Fruit fly (Drosophila melanogaster) whole organism, embryonic: ENCODE measurements around the gene Sbf.

ENCODE experiments used
- B-H1 ChIP-seq: fragments of 200-800 bp; sonication (Bioruptor generic); IDR thresholded peaks from 3 replicates; pipeline ENCODE4 v1.3.6; 2022; ENCODE audit warnings: missing biosample characterization, missing genetic modification characterization
- CG11085 ChIP-seq: fragments of 200-800 bp; sonication (Bioruptor generic); IDR thresholded peaks from 2 replicates; pipeline ENCODE4 v1.3.6; 2022; ENCODE audit warnings: missing biosample characterization, missing genetic modification characterization
- CG11247 ChIP-seq: fragments of 200-800 bp; sonication (Bioruptor generic); IDR thresholded peaks from 2 replicates; pipeline ENCODE4 v1.3.6; 2022; ENCODE audit warnings: missing biosample characterization, missing genetic modification characterization
- CG11695 ChIP-seq: fragments of 200-800 bp; sonication (Bioruptor generic); IDR thresholded peaks from 3 replicates; pipeline ENCODE4 v1.3.6; 2022; ENCODE audit warnings: missing biosample characterization, missing genetic modification characterization
- CG12104 ChIP-seq: fragments of 200-800 bp; sonication (Bioruptor generic); optimal IDR thresholded peaks from 3 replicates; lab custom pipeline; 2016; ENCODE audit warnings: missing biosample characterization, missing genetic modification characterization
- CG12942 ChIP-seq: fragments of 200-800 bp; sonication (Bioruptor generic); optimal IDR thresholded peaks from 3 replicates; lab custom pipeline; 2016; ENCODE audit warnings: missing biosample characterization, missing genetic modification characterization
- CG13296 ChIP-seq: fragments of 200-800 bp; sonication (Bioruptor generic); optimal IDR thresholded peaks from 3 replicates; lab custom pipeline; 2018; ENCODE audit warnings: missing biosample characterization, mild to moderate bottlenecking, missing genetic modification characterization
- CG13775 ChIP-seq: fragments of 200-800 bp; sonication (Bioruptor generic); optimal IDR thresholded peaks from 3 replicates; lab custom pipeline; 2017; ENCODE audit warnings: missing biosample characterization, mild to moderate bottlenecking, missing genetic modification characterization
- CG14860 ChIP-seq: fragments of 200-800 bp; sonication (Bioruptor generic); IDR thresholded peaks from 3 replicates; pipeline ENCODE4 v1.3.6; 2022; ENCODE audit warnings: missing biosample characterization, missing genetic modification characterization; ENCODE audit not compliant: partially characterized antibody
- CG15479 ChIP-seq: fragments of 200-800 bp; sonication (Bioruptor generic); optimal IDR thresholded peaks from 3 replicates; lab custom pipeline; 2019; ENCODE audit warnings: missing biosample characterization, mild to moderate bottlenecking, missing genetic modification characterization, moderate library complexity
- CG1603 ChIP-seq: fragments of 200-800 bp; sonication (Bioruptor generic); optimal IDR thresholded peaks from 2 replicates; lab custom pipeline; 2019; ENCODE audit warnings: missing biosample characterization, mild to moderate bottlenecking, missing genetic modification characterization, moderate library complexity
- CG17829 ChIP-seq: fragments of 200-800 bp; optimal IDR thresholded peaks from 2 replicates; lab custom pipeline; 2019; ENCODE audit warnings: missing biosample characterization, mild to moderate bottlenecking, missing genetic modification characterization, moderate library complexity
- CG17912 ChIP-seq: fragments of 200-800 bp; sonication (Bioruptor generic); optimal IDR thresholded peaks from 2 replicates; lab custom pipeline; 2018; ENCODE audit warnings: missing biosample characterization, mild to moderate bottlenecking, missing genetic modification characterization
- CG1832 ChIP-seq: fragments of 200-800 bp; sonication (Bioruptor generic); optimal IDR thresholded peaks from 2 replicates; lab custom pipeline; 2017; ENCODE audit warnings: missing biosample characterization, mild to moderate bottlenecking, missing genetic modification characterization, inconsistent platforms
- CG32767 ChIP-seq: fragments of 200-800 bp; sonication (Bioruptor generic); IDR thresholded peaks from 2 replicates; pipeline ENCODE4 v1.3.6; 2022; ENCODE audit warnings: missing biosample characterization, missing genetic modification characterization
- CG3726 ChIP-seq: fragments of 200-800 bp; sonication (Bioruptor generic); IDR thresholded peaks from 3 replicates; pipeline ENCODE4, ENCODE4 v1.3.6; 2022; ENCODE audit warnings: missing biosample characterization, missing genetic modification characterization
- CG5245 ChIP-seq: fragments of 200-800 bp; sonication (Bioruptor generic); optimal IDR thresholded peaks from 3 replicates; lab custom pipeline; 2016; ENCODE audit warnings: missing biosample characterization, missing genetic modification characterization
- CG6689 ChIP-seq: fragments of 200-800 bp; sonication (Bioruptor generic); IDR thresholded peaks from 2 replicates; pipeline ENCODE4 v1.3.6; 2022; ENCODE audit warnings: missing biosample characterization, missing genetic modification characterization
- CG7556 ChIP-seq: fragments of 200-800 bp; sonication (Bioruptor generic); optimal IDR thresholded peaks from 2 replicates; lab custom pipeline; 2017; ENCODE audit warnings: missing biosample characterization, mild to moderate bottlenecking, missing genetic modification characterization
- CG8388 ChIP-seq: fragments of 200-800 bp; sonication (Bioruptor generic); optimal IDR thresholded peaks from 2 replicates; lab custom pipeline; 2019; ENCODE audit warnings: missing biosample characterization, mild to moderate bottlenecking, missing genetic modification characterization, moderate library complexity
- CG8765 ChIP-seq: fragments of 200-800 bp; sonication (Bioruptor generic); IDR thresholded peaks from 2 replicates; pipeline ENCODE4 v1.3.6; 2022; ENCODE audit warnings: missing biosample characterization, missing genetic modification characterization
- CoRest ChIP-seq: fragments of 200-800 bp; sonication (Bioruptor generic); optimal IDR thresholded peaks from 3 replicates; lab custom pipeline; 2018; ENCODE audit warnings: missing biosample characterization, mild to moderate bottlenecking, missing genetic modification characterization, moderate library complexity
- Ets65A ChIP-seq: fragments of 200-800 bp; sonication (Bioruptor generic); peaks from one replicate; lab custom pipeline; 2016; ENCODE audit warnings: missing biosample characterization, missing genetic modification characterization
- HmgD ChIP-seq: fragments of 200-800 bp; sonication (Bioruptor generic); optimal IDR thresholded peaks from 3 replicates; lab custom pipeline; 2016; ENCODE audit warnings: missing biosample characterization, missing genetic modification characterization
- Max ChIP-seq: fragments of 200-800 bp; sonication (Bioruptor generic); optimal IDR thresholded peaks from 2 replicates; lab custom pipeline; 2016; ENCODE audit warnings: missing biosample characterization, mild to moderate bottlenecking, missing genetic modification characterization
- Med ChIP-seq: fragments of 200-800 bp; sonication (Bioruptor generic); peaks from one replicate; lab custom pipeline; 2016; ENCODE audit warnings: missing biosample characterization, missing genetic modification characterization, mild to moderate bottlenecking, inconsistent platforms, moderate library complexity
- NFAT ChIP-seq: fragments of 200-800 bp; sonication (Bioruptor generic); IDR thresholded peaks from 2 replicates; pipeline ENCODE4 v1.3.6; 2022; ENCODE audit warnings: missing biosample characterization, missing genetic modification characterization
- Nf-YC ChIP-seq: fragments of 200-800 bp; optimal IDR thresholded peaks from 3 replicates; lab custom pipeline; 2019; ENCODE audit warnings: missing biosample characterization, mild to moderate bottlenecking, missing genetic modification characterization, moderate library complexity
- Opbp ChIP-seq: fragments of 200-800 bp; sonication (Bioruptor generic); IDR thresholded peaks from 3 replicates; pipeline ENCODE4 v1.3.6; 2022; ENCODE audit warnings: missing biosample characterization, missing genetic modification characterization; ENCODE audit not compliant: partially characterized antibody
- Sry-β ChIP-seq: fragments of 200-800 bp; sonication (Bioruptor generic); optimal IDR thresholded peaks from 2 replicates; lab custom pipeline; 2018; ENCODE audit warnings: missing biosample characterization, mild to moderate bottlenecking, missing genetic modification characterization, moderate library complexity
- ash1 ChIP-seq: fragments of 200-800 bp; sonication (Bioruptor generic); optimal IDR thresholded peaks from 2 replicates; lab custom pipeline; 2018; ENCODE audit warnings: missing biosample characterization, mild to moderate bottlenecking, missing genetic modification characterization
- emc ChIP-seq: fragments of 200-800 bp; sonication (Bioruptor generic); optimal IDR thresholded peaks from 2 replicates; lab custom pipeline; 2016; ENCODE audit warnings: missing biosample characterization, missing genetic modification characterization
- eve ChIP-seq, 2 experiments: fragments of >200 bp; optimal IDR thresholded peaks; 2 replicates each; lab custom pipeline; 2017; ENCODE audit warnings: missing biosample characterization in 2 of 2, missing genetic modification characterization in 2 of 2
- inv ChIP-seq: fragments of 200-800 bp; sonication (Bioruptor generic); IDR thresholded peaks from 2 replicates; pipeline ENCODE4 v1.3.6; 2022; ENCODE audit warnings: missing biosample characterization, missing genetic modification characterization; ENCODE audit not compliant: partially characterized antibody
- jigr1 ChIP-seq: fragments of 200-800 bp; sonication (Bioruptor generic); IDR thresholded peaks from 3 replicates; pipeline ENCODE4 v1.3.6; 2022; ENCODE audit warnings: missing biosample characterization, missing genetic modification characterization
- nmo ChIP-seq: fragments of 200-800 bp; sonication (Bioruptor generic); optimal IDR thresholded peaks from 2 replicates; lab custom pipeline; 2018; ENCODE audit warnings: missing biosample characterization, mild to moderate bottlenecking, missing genetic modification characterization, moderate library complexity
- nom ChIP-seq: fragments of 200-800 bp; sonication (Bioruptor generic); optimal IDR thresholded peaks from 2 replicates; lab custom pipeline; 2017; ENCODE audit warnings: missing biosample characterization, missing genetic modification characterization, mild to moderate bottlenecking, moderate library complexity, missing genetic modification reagents
- peb ChIP-seq: fragments of 200-800 bp; sonication (Bioruptor generic); IDR thresholded peaks from 2 replicates; pipeline ENCODE4 v1.3.6; 2022; ENCODE audit warnings: missing biosample characterization, missing genetic modification characterization
- pita ChIP-seq: fragments of 200-800 bp; sonication (Bioruptor generic); optimal IDR thresholded peaks from 2 replicates; lab custom pipeline; 2017; ENCODE audit warnings: missing biosample characterization, mild to moderate bottlenecking, missing genetic modification characterization
- pros ChIP-seq: fragments of 200-800 bp; sonication (Bioruptor generic); optimal IDR thresholded peaks from 3 replicates; lab custom pipeline; 2019; ENCODE audit warnings: missing biosample characterization, mild to moderate bottlenecking, missing genetic modification characterization, moderate library complexity
- psq ChIP-seq: fragments of 200-800 bp; sonication (Bioruptor generic); optimal IDR thresholded peaks from 2 replicates; lab custom pipeline; 2017; ENCODE audit warnings: missing biosample characterization, missing genetic modification characterization
- ranshi ChIP-seq: fragments of 200-800 bp; sonication (Bioruptor generic); IDR thresholded peaks from 2 replicates; pipeline ENCODE4 v1.3.6; 2022; ENCODE audit warnings: missing biosample characterization, missing genetic modification characterization
- ro ChIP-seq: fragments of 200-800 bp; sonication (Bioruptor generic); IDR thresholded peaks from 2 replicates; pipeline ENCODE4 v1.3.6; 2022; ENCODE audit warnings: missing biosample characterization, missing genetic modification characterization
- row ChIP-seq: fragments of 200-800 bp; sonication (Bioruptor generic); IDR thresholded peaks from 3 replicates; pipeline ENCODE4 v1.3.6; 2022; ENCODE audit warnings: missing biosample characterization, missing genetic modification characterization
- shn ChIP-seq: fragments of 200-800 bp; sonication (Bioruptor generic); optimal IDR thresholded peaks from 3 replicates; lab custom pipeline; 2016; ENCODE audit warnings: missing biosample characterization, missing genetic modification characterization
- sug ChIP-seq: fragments of 200-800 bp; optimal IDR thresholded peaks from 2 replicates; lab custom pipeline; 2019; ENCODE audit warnings: missing biosample characterization, mild to moderate bottlenecking, missing genetic modification characterization, moderate library complexity
- tx ChIP-seq: fragments of 200-800 bp; sonication (Bioruptor generic); optimal IDR thresholded peaks from 2 replicates; lab custom pipeline; 2016; ENCODE audit warnings: missing biosample characterization, missing genetic modification characterization
- wek ChIP-seq: fragments of 200-800 bp; sonication (Bioruptor generic); optimal IDR thresholded peaks from 3 replicates; lab custom pipeline; 2018; ENCODE audit warnings: missing biosample characterization, mild to moderate bottlenecking, missing genetic modification characterization, moderate library complexity
- zen2 ChIP-seq: fragments of 200-800 bp; sonication (Bioruptor generic); IDR thresholded peaks from 3 replicates; pipeline ENCODE4 v1.3.6; 2022; ENCODE audit warnings: missing biosample characterization, missing genetic modification characterization; ENCODE audit not compliant: partially characterized antibody
- zf30C ChIP-seq: fragments of 200-800 bp; sonication (Bioruptor generic); optimal IDR thresholded peaks from 3 replicates; lab custom pipeline; 2018; ENCODE audit warnings: missing biosample characterization, mild to moderate bottlenecking, missing genetic modification characterization

Sbf gene

dm6 chr3R:11763494-11764278, 33.1 kb downstream of the Sbf start (continued):
- no peak for TF ChIP-seq CG14860 (GFP tag; lab: Robert Waterston, UW)
- TF ChIP-seq HmgD (GFP tag; lab: Kevin White, UChicago), result no peak
- no peak for TF ChIP-seq tx (GFP tag; lab: Kevin White, UChicago)
- no peak for TF ChIP-seq CG12104
- TF ChIP-seq CG32767, result no peak
- TF ChIP-seq sug (tag; lab: Kevin White, UChicago), result no peak
- no peak for TF ChIP-seq Opbp (GFP tag; lab: Robert Waterston, UW)
- no peak for TF ChIP-seq NFAT (GFP tag; lab: Robert Waterston, UW)
- no peak for TF ChIP-seq Med (GFP tag; lab: Kevin White, UChicago)
- TF ChIP-seq inv (GFP tag; lab: Robert Waterston, UW), result no peak
- no peak for TF ChIP-seq ro (GFP tag; lab: Robert Waterston, UW)
- peak; percentile 57 for TF ChIP-seq pros (GFP tag; lab: Kevin White, UChicago)
- no peak for TF ChIP-seq CG3726
- TF ChIP-seq shn (GFP tag; lab: Kevin White, UChicago), result no peak
- no peak for TF ChIP-seq CG12942 (GFP tag; lab: Kevin White, UChicago)
- TF ChIP-seq pita (GFP tag; lab: Kevin White, UChicago), result no peak
- peak; percentile 11 for TF ChIP-seq zf30C (GFP tag; lab: Kevin White, UChicago)
- TF ChIP-seq CG11247, result no peak
- no peak for TF ChIP-seq CG15479 (GFP tag; lab: Kevin White, UChicago)
- TF ChIP-seq CG11695 (GFP tag; lab: Robert Waterston, UW), result no peak
- TF ChIP-seq CG1832 (GFP tag; lab: Kevin White, UChicago), result peak; percentile 72
- no peak for TF ChIP-seq peb (GFP tag; lab: Robert Waterston, UW)
- no peak for TF ChIP-seq zen2 (GFP tag; lab: Robert Waterston, UW)
- TF ChIP-seq CG8388 (GFP tag; lab: Kevin White, UChicago), result no peak
- no peak for TF ChIP-seq row
- no peak for TF ChIP-seq CG13775 (GFP tag; lab: Kevin White, UChicago)
- no peak for TF ChIP-seq CoRest (tag; lab: Kevin White, UChicago)
- no peak for TF ChIP-seq CG1603 (tag; lab: Kevin White, UChicago)
- no peak for TF ChIP-seq nmo (GFP tag; lab: Kevin White, UChicago)
- no peak for TF ChIP-seq CG11085 (GFP tag; lab: Robert Waterston, UW)
- peak in 1 of 2 experiments; percentile 75 for TF ChIP-seq eve (GFP tag; optimal IDR thresholded peaks at IDR 0.05; lab: Kevin White, UChicago)
- no peak for TF ChIP-seq CG17912 (GFP tag; lab: Kevin White, UChicago)
- TF ChIP-seq Nf-YC (tag; lab: Kevin White, UChicago), result peak; percentile 77
- TF ChIP-seq Max (GFP tag; lab: Kevin White, UChicago), result no peak
- TF ChIP-seq CG7556, result no peak
- TF ChIP-seq Sry-β (GFP tag; lab: Kevin White, UChicago), result no peak
- TF ChIP-seq jigr1 (GFP tag; lab: Robert Waterston, UW), result no peak
- no peak for TF ChIP-seq Ets65A (GFP tag; lab: Kevin White, UChicago)
- TF ChIP-seq B-H1 (GFP tag; lab: Robert Waterston, UW), result no peak
- TF ChIP-seq ranshi (GFP tag; lab: Robert Waterston, UW), result no peak
- TF ChIP-seq wek, result no peak
- TF ChIP-seq CG6689 (GFP tag; lab: Robert Waterston, UW), result no peak
- no peak for TF ChIP-seq CG13296 (GFP tag; lab: Kevin White, UChicago)
- no peak for TF ChIP-seq CG5245 (GFP tag; lab: Kevin White, UChicago)
- TF ChIP-seq CG17829 (tag; lab: Kevin White, UChicago), result no peak
- no peak for TF ChIP-seq psq (GFP tag; lab: Kevin White, UChicago)
- no peak for TF ChIP-seq ash1 (GFP tag; lab: Kevin White, UChicago)
- TF ChIP-seq nom (GFP tag; lab: Kevin White, UChicago), result peak; percentile 14
- TF ChIP-seq CG8765 (GFP tag; lab: Robert Waterston, UW), result no peak
- no peak for TF ChIP-seq emc
